Worm (Caenorhabditis elegans): ENCODE results near the gene tsp-20.

tsp-20 gene

DNA sequence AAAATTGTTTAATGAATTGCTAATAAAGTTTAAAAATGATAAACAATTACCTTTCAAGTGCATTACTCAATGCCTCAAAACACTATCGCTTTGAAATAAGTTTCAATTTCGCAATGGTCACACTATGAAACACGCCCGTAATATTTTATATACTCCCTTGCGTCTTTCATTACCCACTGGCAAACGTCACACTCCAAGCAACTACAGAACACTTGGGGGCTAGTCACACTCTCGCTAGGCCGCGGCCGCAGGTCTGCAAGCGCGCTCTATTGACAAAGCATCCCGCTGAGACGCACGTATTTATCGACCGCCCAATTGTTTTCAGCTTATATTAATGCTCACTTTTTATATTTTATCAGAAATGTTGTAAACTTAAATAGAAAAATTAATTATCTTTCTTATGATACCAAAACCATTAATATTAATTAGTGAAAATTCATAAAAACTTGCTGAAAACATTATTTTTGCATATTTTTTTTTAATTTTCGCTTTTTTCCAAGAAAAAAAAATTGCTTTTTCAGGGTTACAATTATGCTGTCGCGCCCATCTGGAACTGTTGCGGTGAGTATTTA lies 15.8 kb downstream of the tsp-20 start, which contains the start of the genes nmat-1 and ucr-2.1 (continued):
- TF ChIP-seq madf-2 (tag; optimal IDR thresholded peaks at IDR 0.05) = no peak
- TF ChIP-seq ceh-18 (tag; optimal IDR thresholded peaks at IDR 0.05) = no peak
- TF ChIP-seq zip-5 (tag; optimal IDR thresholded peaks at IDR 0.05) = no peak
- TF ChIP-seq pha-4 (tag; optimal IDR thresholded peaks at IDR 0.05) = no peak
- no peak for TF ChIP-seq ceh-9 (tag; optimal IDR thresholded peaks at IDR 0.05)
- TF ChIP-seq hlh-15 (tag; optimal IDR thresholded peaks at IDR 0.05) = no peak
- no peak for TF ChIP-seq pros-1 (tag; optimal IDR thresholded peaks at IDR 0.05)
- no peak for TF ChIP-seq K09A11.1 (tag; optimal IDR thresholded peaks at IDR 0.05; ENCODE audit: insufficient read depth)
- TF ChIP-seq nhr-11 (tag; optimal IDR thresholded peaks at IDR 0.05) = no peak
- TF ChIP-seq ceh-34 (tag; optimal IDR thresholded peaks at IDR 0.05) = peak; percentile 12
- TF ChIP-seq F13H6.1 (tag; optimal IDR thresholded peaks at IDR 0.05) = no peak
- TF ChIP-seq unc-55 (GFP tag; optimal IDR thresholded peaks at IDR 0.05) = peak; percentile 45
- no peak for TF ChIP-seq mec-3 (tag; optimal IDR thresholded peaks at IDR 0.05; ENCODE audit: borderline replicate concordance)
- TF ChIP-seq hlh-30 (tag; optimal IDR thresholded peaks at IDR 0.05; ENCODE audit: insufficient read depth) = peak; percentile 66
- TF ChIP-seq ama-1 (optimal IDR thresholded peaks at IDR 0.05) = no peak
- TF ChIP-seq fax-1 (tag; optimal IDR thresholded peaks at IDR 0.05) = no peak
- TF ChIP-seq C08G9.2 (tag; optimal IDR thresholded peaks at IDR 0.05) = peak; percentile 64
- no peak for TF ChIP-seq pag-3 (tag; optimal IDR thresholded peaks at IDR 0.05; ENCODE audit: borderline replicate concordance)
- peak; percentile 36 for TF ChIP-seq ceh-30 (tag; optimal IDR thresholded peaks at IDR 0.05)

DNA sequence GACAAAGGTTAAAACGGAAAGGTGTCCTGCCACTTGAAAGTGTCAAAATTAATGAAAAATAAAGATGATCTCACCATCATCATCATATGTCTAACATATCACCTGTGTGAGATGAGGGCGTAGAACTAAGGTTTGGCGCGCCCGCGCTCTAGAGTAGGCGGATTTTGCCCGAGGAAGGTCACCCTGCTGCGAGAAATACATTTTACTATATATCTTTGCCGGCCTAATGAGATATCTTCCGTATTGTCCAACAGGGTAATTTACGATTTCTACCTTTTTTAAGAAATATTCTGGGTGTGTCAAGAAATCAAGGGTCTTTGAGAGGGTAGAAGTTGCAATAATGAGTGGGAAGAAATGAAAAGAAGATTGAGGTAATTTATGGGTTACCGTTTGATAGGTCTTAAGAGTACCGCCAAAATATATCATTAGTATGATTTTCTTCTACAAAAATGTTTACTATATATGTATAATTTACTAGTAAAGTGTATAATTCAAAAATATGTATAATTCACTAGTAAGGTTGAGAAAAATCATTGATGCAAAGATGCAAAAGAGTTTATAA lies 25.9 kb downstream of the tsp-20 start:
- peak; percentile 53 for TF ChIP-seq ref-2 (tag; optimal IDR thresholded peaks at IDR 0.05)
- TF ChIP-seq ceh-31 (tag; optimal IDR thresholded peaks at IDR 0.05) = no peak

DNA sequence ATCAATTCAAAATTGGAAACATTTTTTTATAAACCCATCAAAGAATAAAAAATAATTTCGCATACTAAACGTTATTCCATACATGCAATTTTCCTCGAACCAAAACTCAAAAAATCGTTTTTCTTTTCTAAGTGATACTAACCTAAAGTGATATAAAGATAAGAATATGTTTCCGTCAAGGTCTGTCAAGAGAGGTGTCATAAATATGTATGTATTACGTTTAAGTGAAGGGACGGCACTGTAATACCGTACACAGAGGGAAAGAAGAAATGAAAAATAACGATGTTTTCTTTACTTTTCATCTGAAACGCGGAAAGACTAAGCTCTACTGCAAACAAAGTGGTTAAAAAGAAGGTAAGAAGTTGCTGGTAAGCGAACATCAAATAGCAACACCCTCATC lies 27.4 kb downstream of the tsp-20 start:
- TF ChIP-seq unc-86 (tag; optimal IDR thresholded peaks at IDR 0.05) (no peak), elt-2 (tag; optimal IDR thresholded peaks at IDR 0.05) (no peak), C08G9.2 (tag; optimal IDR thresholded peaks at IDR 0.05) (no peak), che-1 (tag; optimal IDR thresholded peaks at IDR 0.05) (no peak), ref-2 (tag; optimal IDR thresholded peaks at IDR 0.05) (no peak), zip-5 (tag; optimal IDR thresholded peaks at IDR 0.05) (no peak), pqm-1 (tag; optimal IDR thresholded peaks at IDR 0.05) (no peak), syd-9 (tag; optimal IDR thresholded peaks at IDR 0.05) (no peak), ceh-18 (tag; optimal IDR thresholded peaks at IDR 0.05) (no peak), sox-2 (GFP tag; IDR thresholded peaks at IDR 0.05) (no peak)

DNA sequence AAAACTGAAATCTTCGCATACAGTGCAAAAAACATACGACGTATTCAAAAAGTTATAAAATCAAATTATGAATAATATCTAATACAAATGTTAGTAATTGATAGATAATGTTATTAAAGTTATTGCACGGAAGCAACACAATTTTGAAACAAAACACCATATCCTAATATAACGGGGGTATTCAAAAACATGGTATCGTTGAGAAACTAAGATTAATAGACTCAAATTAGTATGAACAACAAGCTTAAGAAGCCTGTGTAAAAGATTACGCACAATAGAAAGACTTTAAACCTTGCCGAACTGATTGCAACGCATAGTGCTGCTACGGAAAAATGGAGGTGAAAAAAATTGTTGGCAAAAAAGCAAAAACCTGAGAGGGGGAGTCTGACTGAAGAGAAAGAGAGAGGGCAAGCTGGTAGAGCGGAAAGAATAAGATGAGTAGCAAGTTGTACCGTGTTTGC lies 28.3 kb downstream of the tsp-20 start, which contains the start of gene sma-5:
Gene sma-5 (minus strand): TSS at position 51 of the 461 bp plus-strand sequence.
- TF ChIP-seq hlh-13 (GFP tag; optimal IDR thresholded peaks at IDR 0.05) = no peak
- TF ChIP-seq ceh-9 (tag; optimal IDR thresholded peaks at IDR 0.05) = no peak
- TF ChIP-seq Y22D7AL.16 (tag; optimal IDR thresholded peaks at IDR 0.05) = no peak
- no peak for TF ChIP-seq ets-4 (tag; optimal IDR thresholded peaks at IDR 0.05)
- peak; percentile 39 for TF ChIP-seq pax-1 (tag; optimal IDR thresholded peaks at IDR 0.05)

DNA sequence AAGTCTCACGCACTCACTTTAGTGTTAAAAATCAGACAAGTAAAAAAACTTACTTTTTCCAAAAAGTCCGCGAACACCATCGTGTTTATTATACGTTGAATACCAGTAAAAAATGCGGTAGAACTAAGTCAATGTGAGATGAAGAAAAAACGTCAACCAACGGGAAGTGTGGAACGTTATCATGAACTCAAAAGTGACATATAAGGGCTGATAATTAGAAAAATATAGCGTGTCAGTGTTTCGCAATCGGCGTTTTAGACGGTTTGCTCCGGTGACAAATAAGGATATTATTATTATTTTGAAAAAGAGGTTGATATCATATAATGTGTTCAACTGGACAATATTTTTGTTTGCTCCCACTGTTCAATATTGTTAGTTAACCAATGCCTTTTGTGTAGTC lies 28.9 kb downstream of the tsp-20 start:
- TF ChIP-seq elt-2 (tag; optimal IDR thresholded peaks at IDR 0.05) (no peak), fkh-6 (tag; optimal IDR thresholded peaks at IDR 0.05) (no peak), hlh-15 (tag; optimal IDR thresholded peaks at IDR 0.05) (no peak), hlh-30 (tag; optimal IDR thresholded peaks at IDR 0.05; ENCODE audit: insufficient read depth) (no peak), ceh-30 (tag; optimal IDR thresholded peaks at IDR 0.05) (no peak), dmd-4 (tag; optimal IDR thresholded peaks at IDR 0.05; ENCODE audit: borderline replicate concordance) (no peak), ama-1 (optimal IDR thresholded peaks at IDR 0.05) (no peak), fax-1 (tag; optimal IDR thresholded peaks at IDR 0.05) (no peak), ceh-2 (tag; optimal IDR thresholded peaks at IDR 0.05) (no peak), pha-4 (tag; optimal IDR thresholded peaks at IDR 0.05) (no peak), ceh-45 (GFP tag; IDR thresholded peaks at IDR 0.05) (no peak), ceh-19 (GFP tag; optimal IDR thresholded peaks at IDR 0.05) (no peak), tbx-7 (tag; optimal IDR thresholded peaks at IDR 0.05) (no peak), ceh-34 (tag; optimal IDR thresholded peaks at IDR 0.05) (no peak)
